Worm (Caenorhabditis elegans) whole organism, early embryonic: Measurements from ENCODE around the gene clec-132.

Source experiments
- B0310.2 ChIP-seq: sonication (generic microtip); optimal IDR thresholded peaks from 2 replicates; lab custom pipeline; 2016; ENCODE audit warnings: mild to moderate bottlenecking, missing genetic modification characterization, missing compliant biosample characterization
- ama-1 ChIP-seq: fragments of 150-350 bp; optimal IDR thresholded peaks from 2 replicates; lab custom pipeline; 2014
- sea-1 ChIP-seq: fragments of 200-800 bp; sonication (Bioruptor generic); conservative IDR thresholded peaks from 2 replicates; pipeline ENCODE4 v1.3.6; 2022; ENCODE audit warnings: missing genetic modification characterization, missing compliant biosample characterization

ce11 chrII:3547282-3547681 is 29.6 kb upstream of the clec-132 start:
- TF ChIP-seq B0310.2 (tag; lab: Kevin White, UChicago): no peak
- TF ChIP-seq sea-1 (GFP tag; lab: Robert Waterston, UW): no peak
- TF ChIP-seq ama-1 (lab: Kevin White, UChicago): no peak
